Fruit fly (Drosophila melanogaster) whole organism, prepupa: ENCODE measurements around the gene Nuak.

Experiments used
- CG10631 ChIP-seq: fragments of 200-800 bp; sonication (Bioruptor generic); optimal IDR thresholded peaks from 2 replicates; lab custom pipeline; 2016; ENCODE audit warnings: missing biosample characterization, missing genetic modification characterization
- CG11294 ChIP-seq: fragments of 200-800 bp; sonication (Bioruptor generic); IDR thresholded peaks from 2 replicates; pipeline ENCODE4 v1.3.6; 2022; ENCODE audit warnings: missing biosample characterization, missing genetic modification characterization
- CG11762 ChIP-seq: fragments of 200-800 bp; sonication (Bioruptor generic); optimal IDR thresholded peaks from 3 replicates; lab custom pipeline; 2016; ENCODE audit warnings: missing biosample characterization, missing genetic modification characterization; ENCODE audit not compliant: insufficient read depth
- CG11902 ChIP-seq: fragments of 200-800 bp; sonication (Bioruptor generic); optimal IDR thresholded peaks from 3 replicates; lab custom pipeline; 2016; ENCODE audit warnings: missing biosample characterization, missing genetic modification characterization
- CG15336 ChIP-seq: fragments of 200-800 bp; sonication (Bioruptor generic); IDR thresholded peaks from 2 replicates; pipeline ENCODE4 v1.3.6; 2022; ENCODE audit warnings: missing biosample characterization, missing genetic modification characterization
- CG16779 ChIP-seq: fragments of 200-800 bp; sonication (Bioruptor generic); optimal IDR thresholded peaks from 3 replicates; lab custom pipeline; 2017; ENCODE audit warnings: missing biosample characterization, mild to moderate bottlenecking, missing genetic modification characterization
- CG3032 ChIP-seq: fragments of 200-800 bp; optimal IDR thresholded peaks from 2 replicates; lab custom pipeline; 2019; ENCODE audit warnings: missing biosample characterization, mild to moderate bottlenecking, missing genetic modification characterization, moderate library complexity
- CG31627 ChIP-seq: fragments of 200-800 bp; sonication (Bioruptor generic); optimal IDR thresholded peaks from 3 replicates; lab custom pipeline; 2016; ENCODE audit warnings: missing biosample characterization, missing genetic modification characterization
- CG32006 ChIP-seq: fragments of 200-800 bp; sonication (Bioruptor generic); optimal IDR thresholded peaks from 3 replicates; lab custom pipeline; 2017; ENCODE audit warnings: missing biosample characterization, mild to moderate bottlenecking, missing genetic modification characterization
- CG34406 ChIP-seq: fragments of 200-800 bp; sonication (Bioruptor generic); optimal IDR thresholded peaks from 3 replicates; lab custom pipeline; 2016; ENCODE audit warnings: missing biosample characterization, missing genetic modification characterization
- CG4318 ChIP-seq: fragments of 200-800 bp; sonication (Bioruptor generic); optimal IDR thresholded peaks from 3 replicates; lab custom pipeline; 2017; ENCODE audit warnings: missing biosample characterization, mild to moderate bottlenecking, missing genetic modification characterization
- CG6163 ChIP-seq: fragments of 200-800 bp; sonication (Bioruptor generic); IDR thresholded peaks from 3 replicates; pipeline ENCODE4 v1.3.6; 2022; ENCODE audit warnings: missing biosample characterization, missing genetic modification characterization
- CG6792 ChIP-seq: fragments of 200-800 bp; sonication (Bioruptor generic); optimal IDR thresholded peaks from 3 replicates; lab custom pipeline; 2016; ENCODE audit warnings: missing biosample characterization, missing genetic modification characterization
- CG6808 ChIP-seq: fragments of 200-800 bp; sonication (Bioruptor generic); optimal IDR thresholded peaks from 3 replicates; lab custom pipeline; 2017; ENCODE audit warnings: missing biosample characterization, missing genetic modification characterization, mild to moderate bottlenecking, moderate library complexity, missing genetic modification reagents
- CG6854 ChIP-seq: fragments of 200-800 bp; sonication (Bioruptor generic); optimal IDR thresholded peaks from 2 replicates; lab custom pipeline; 2017; ENCODE audit warnings: missing biosample characterization, mild to moderate bottlenecking, missing genetic modification characterization
- CG7368 ChIP-seq: fragments of 200-800 bp; sonication (Bioruptor generic); optimal IDR thresholded peaks from 3 replicates; lab custom pipeline; 2016; ENCODE audit warnings: missing biosample characterization, missing genetic modification characterization
- CG8119 ChIP-seq: fragments of 200-800 bp; sonication (Bioruptor generic); IDR thresholded peaks from 3 replicates; pipeline ENCODE4 v1.3.6; 2022; ENCODE audit warnings: missing biosample characterization, missing genetic modification characterization
- CG8319 ChIP-seq: fragments of 200-800 bp; sonication (Bioruptor generic); optimal IDR thresholded peaks from 3 replicates; lab custom pipeline; 2016; ENCODE audit warnings: missing biosample characterization, missing genetic modification characterization
- CG9139 ChIP-seq: fragments of 200-800 bp; sonication (Bioruptor generic); optimal IDR thresholded peaks from 3 replicates; lab custom pipeline; 2017; ENCODE audit warnings: missing biosample characterization, mild to moderate bottlenecking, missing genetic modification characterization
- Eip75B ChIP-seq: fragments of 200-800 bp; sonication (Bioruptor generic); optimal IDR thresholded peaks from 3 replicates; lab custom pipeline; 2016; ENCODE audit warnings: missing biosample characterization, missing genetic modification characterization
- Eip78C ChIP-seq: fragments of 200-800 bp; sonication (Bioruptor generic); peaks from one replicate; lab custom pipeline; 2016; ENCODE audit warnings: missing biosample characterization, missing genetic modification characterization
- Eip93F ChIP-seq: fragments of 200-800 bp; sonication (Bioruptor generic); optimal IDR thresholded peaks from 2 replicates; lab custom pipeline; 2016; ENCODE audit warnings: missing biosample characterization, mild to moderate bottlenecking, missing genetic modification characterization
- Ets21C ChIP-seq: fragments of 200-800 bp; sonication (Bioruptor generic); optimal IDR thresholded peaks from 3 replicates; lab custom pipeline; 2016; ENCODE audit warnings: missing biosample characterization, missing genetic modification characterization
- Ets96B ChIP-seq: fragments of 200-800 bp; optimal IDR thresholded peaks from 2 replicates; lab custom pipeline; 2019; ENCODE audit warnings: missing biosample characterization, mild to moderate bottlenecking, missing genetic modification characterization, moderate library complexity
- Hr38 ChIP-seq: sonication (Bioruptor generic); optimal IDR thresholded peaks from 2 replicates; lab custom pipeline; 2016; ENCODE audit warnings: missing biosample characterization, missing genetic modification characterization
- Hr39 ChIP-seq: fragments of 200-800 bp; sonication (Bioruptor generic); optimal IDR thresholded peaks from 2 replicates; lab custom pipeline; 2016; ENCODE audit warnings: missing biosample characterization, missing genetic modification characterization
- Met ChIP-seq: fragments of 200-800 bp; sonication (Bioruptor generic); optimal IDR thresholded peaks from 3 replicates; lab custom pipeline; 2016; ENCODE audit warnings: missing biosample characterization, missing genetic modification characterization
- OdsH ChIP-seq: fragments of 200-800 bp; sonication (Bioruptor generic); optimal IDR thresholded peaks from 3 replicates; lab custom pipeline; 2016; ENCODE audit warnings: missing biosample characterization, missing genetic modification characterization
- Smox ChIP-seq: fragments of 200-800 bp; sonication (Bioruptor generic); optimal IDR thresholded peaks from 3 replicates; lab custom pipeline; 2016; ENCODE audit warnings: missing biosample characterization, missing genetic modification characterization
- Sox102F ChIP-seq: fragments of 200-800 bp; sonication (Bioruptor generic); optimal IDR thresholded peaks from 2 replicates; lab custom pipeline; 2016; ENCODE audit warnings: missing biosample characterization, mild to moderate bottlenecking, missing genetic modification characterization
- Sox14 ChIP-seq: fragments of 200-800 bp; sonication (Bioruptor generic); optimal IDR thresholded peaks from 3 replicates; lab custom pipeline; 2016; ENCODE audit warnings: missing biosample characterization, missing genetic modification characterization
- achi ChIP-seq: fragments of 200-800 bp; sonication (Bioruptor generic); optimal IDR thresholded peaks from 3 replicates; lab custom pipeline; 2016; ENCODE audit warnings: missing biosample characterization, missing genetic modification characterization
- acj6 ChIP-seq: fragments of 200-800 bp; sonication (Bioruptor generic); optimal IDR thresholded peaks from 3 replicates; lab custom pipeline; 2016; ENCODE audit warnings: missing biosample characterization, missing genetic modification characterization
- cyc ChIP-seq: fragments of 200-800 bp; sonication (Bioruptor generic); optimal IDR thresholded peaks from 3 replicates; lab custom pipeline; 2016; ENCODE audit warnings: missing biosample characterization, missing genetic modification characterization
- eg ChIP-seq: fragments of 200-800 bp; sonication (Bioruptor generic); IDR thresholded peaks from 3 replicates; pipeline ENCODE4 v1.3.6; 2022; ENCODE audit warnings: missing biosample characterization, missing genetic modification characterization
- esn ChIP-seq: fragments of 200-800 bp; sonication (Bioruptor generic); optimal IDR thresholded peaks from 2 replicates; lab custom pipeline; 2016; ENCODE audit warnings: missing biosample characterization, mild to moderate bottlenecking, missing genetic modification characterization, moderate library complexity
- fd59A ChIP-seq: fragments of 200-800 bp; sonication (Bioruptor generic); optimal IDR thresholded peaks from 2 replicates; lab custom pipeline; 2017; ENCODE audit warnings: missing biosample characterization, mild to moderate bottlenecking, missing genetic modification characterization, missing genetic modification reagents
- fd85E ChIP-seq: fragments of 200-800 bp; sonication (Bioruptor generic); optimal IDR thresholded peaks from 3 replicates; lab custom pipeline; 2016; ENCODE audit warnings: missing biosample characterization, missing genetic modification characterization
- fkh ChIP-seq: fragments of 200-800 bp; sonication (Bioruptor generic); optimal IDR thresholded peaks from 3 replicates; lab custom pipeline; 2017; ENCODE audit warnings: missing biosample characterization, mild to moderate bottlenecking, missing genetic modification characterization, moderate library complexity
- lz ChIP-seq: fragments of 200-800 bp; sonication (Bioruptor generic); optimal IDR thresholded peaks from 3 replicates; lab custom pipeline; 2016; ENCODE audit warnings: missing biosample characterization, missing genetic modification characterization
- net ChIP-seq: fragments of 200-800 bp; sonication (Bioruptor generic); optimal IDR thresholded peaks from 3 replicates; lab custom pipeline; 2016; ENCODE audit warnings: missing biosample characterization, missing genetic modification characterization
- salr ChIP-seq, 2 experiments: fragments of 200-800 bp; sonication (Bioruptor generic); optimal IDR thresholded peaks; 3 replicates each; lab custom pipeline; 2016 to 2018; ENCODE audit warnings: missing biosample characterization in 2 of 2, missing genetic modification characterization in 2 of 2, mild to moderate bottlenecking in 1 of 2
- spab ChIP-seq: fragments of 200-800 bp; sonication (Bioruptor generic); optimal IDR thresholded peaks from 2 replicates; lab custom pipeline; 2017; ENCODE audit warnings: missing biosample characterization, mild to moderate bottlenecking, missing genetic modification characterization, missing genetic modification reagents
- svp ChIP-seq: fragments of 200-800 bp; sonication (Bioruptor generic); peaks from one replicate; lab custom pipeline; 2016; ENCODE audit warnings: missing biosample characterization, missing genetic modification characterization
- topi ChIP-seq: fragments of 200-800 bp; sonication (Bioruptor generic); optimal IDR thresholded peaks from 3 replicates; lab custom pipeline; 2016; ENCODE audit warnings: missing biosample characterization, missing genetic modification characterization
- vri ChIP-seq: fragments of 200-800 bp; sonication (Bioruptor generic); optimal IDR thresholded peaks from 3 replicates; lab custom pipeline; 2016; ENCODE audit warnings: missing biosample characterization, mild to moderate bottlenecking, missing genetic modification characterization

The Nuak gene

dm6 chr3R:10311745-10312088, 47.6 kb downstream of the Nuak start:
- no peak for TF ChIP-seq OdsH (GFP tag; lab: Kevin White, UChicago)
- TF ChIP-seq CG6854 (GFP tag; lab: Kevin White, UChicago), result no peak
- TF ChIP-seq acj6, result no peak
- no peak for TF ChIP-seq CG4318 (GFP tag; lab: Kevin White, UChicago)
- no peak for TF ChIP-seq Smox (GFP tag; lab: Kevin White, UChicago)
- no peak for TF ChIP-seq Hr39
- no peak for TF ChIP-seq Ets21C (GFP tag; lab: Kevin White, UChicago)
- TF ChIP-seq topi (GFP tag; lab: Kevin White, UChicago), result no peak
- TF ChIP-seq CG34406 (GFP tag; lab: Kevin White, UChicago), result no peak
- no peak for TF ChIP-seq Met (GFP tag; lab: Kevin White, UChicago)
- TF ChIP-seq CG32006 (GFP tag; lab: Kevin White, UChicago), result no peak
- no peak for TF ChIP-seq CG11902 (GFP tag; lab: Kevin White, UChicago)
- TF ChIP-seq CG10631 (GFP tag; lab: Kevin White, UChicago), result no peak
- no peak for TF ChIP-seq salr (GFP tag; optimal IDR thresholded peaks at IDR 0.05; lab: Kevin White, UChicago)
- no peak for TF ChIP-seq cyc (GFP tag; lab: Kevin White, UChicago)
- no peak for TF ChIP-seq CG11294 (GFP tag; lab: Robert Waterston, UW)
- no peak for TF ChIP-seq CG8319 (GFP tag; lab: Kevin White, UChicago)
- no peak for TF ChIP-seq Eip78C (GFP tag; lab: Kevin White, UChicago)
- TF ChIP-seq Sox102F (GFP tag; lab: Kevin White, UChicago), result no peak

dm6 chr3R:10330734-10331642, 66.9 kb downstream of the Nuak start, which contains the start of the genes Bruce and CG12818:
Gene Bruce, minus strand, starts transcription at chr3R:10331353.
Gene CG12818, plus strand, starts transcription at chr3R:10331581.
- no peak for TF ChIP-seq CG32006 (GFP tag; lab: Kevin White, UChicago)
- TF ChIP-seq spab (GFP tag; lab: Kevin White, UChicago), result no peak
- no peak for TF ChIP-seq CG6792 (GFP tag; lab: Kevin White, UChicago)
- no peak for TF ChIP-seq CG16779 (tag; lab: Kevin White, UChicago)
- TF ChIP-seq achi (GFP tag; lab: Kevin White, UChicago), result peak; percentile 97
- no peak for TF ChIP-seq CG8119 (GFP tag; lab: Robert Waterston, UW)
- TF ChIP-seq CG11902 (GFP tag; lab: Kevin White, UChicago), result no peak
- peak; percentile 96 for TF ChIP-seq fkh (GFP tag; lab: Kevin White, UChicago)

dm6 chr3R:10332823-10333263, 68.7 kb downstream of the Nuak start, which contains the start of gene sle:
Gene sle, plus strand, starts transcription at chr3R:10333115.
- TF ChIP-seq CG32006 (GFP tag; lab: Kevin White, UChicago) (no peak), CG31627 (GFP tag; lab: Kevin White, UChicago) (peak; percentile 68), fd59A (GFP tag; lab: Kevin White, UChicago) (no peak), esn (GFP tag; lab: Kevin White, UChicago) (peak; percentile 73), CG8119 (GFP tag; lab: Robert Waterston, UW) (no peak), Eip93F (no peak), CG34406 (GFP tag; lab: Kevin White, UChicago) (no peak), CG6808 (peak; percentile 88), Sox14 (peak; percentile 74), cyc (GFP tag; lab: Kevin White, UChicago) (peak; percentile 57), eg (GFP tag; lab: Robert Waterston, UW) (no peak), svp (GFP tag; lab: Kevin White, UChicago) (no peak), CG15336 (GFP tag; lab: Robert Waterston, UW) (no peak), net (GFP tag; lab: Kevin White, UChicago) (no peak), CG11762 (peak; percentile 17), CG11294 (GFP tag; lab: Robert Waterston, UW) (no peak), fd85E (GFP tag; lab: Kevin White, UChicago) (no peak), CG3032 (tag; lab: Kevin White, UChicago) (peak; percentile 43), topi (GFP tag; lab: Kevin White, UChicago) (peak; percentile 67), Ets96B (tag; lab: Kevin White, UChicago) (peak; percentile 4), Eip75B (GFP tag; lab: Kevin White, UChicago) (no peak), vri (no peak), CG16779 (tag; lab: Kevin White, UChicago) (no peak), CG9139 (GFP tag; lab: Kevin White, UChicago) (no peak), CG7368 (peak; percentile 21), CG6163 (GFP tag; lab: Robert Waterston, UW) (0 out of 3 replicates have a peak, but pooled peaks have one; percentile 17), achi (GFP tag; lab: Kevin White, UChicago) (peak; percentile 61), Hr38 (no peak), lz (GFP tag; lab: Kevin White, UChicago) (peak; percentile 67)
